Worm (Caenorhabditis elegans) whole organism, early embryonic: ENCODE measurements around the gene Y42H9AR.4.
A peak's percentile ranks its signal among the peaks of the same experiment; 100 is the strongest.

Experiments
- B0310.2 ChIP-seq: sonication (generic microtip); optimal IDR thresholded peaks from 2 replicates; lab custom pipeline; 2016; ENCODE audit warnings: mild to moderate bottlenecking, missing genetic modification characterization, missing compliant biosample characterization
- F13C5.2 ChIP-seq: sonication (generic microtip); optimal IDR thresholded peaks from 2 replicates; lab custom pipeline; 2017; ENCODE audit warnings: mild to moderate bottlenecking, missing genetic modification characterization, inconsistent platforms, missing compliant biosample characterization
- aly-1 ChIP-seq: sonication (generic microtip); optimal IDR thresholded peaks from 2 replicates; lab custom pipeline; 2016; ENCODE audit warnings: missing genetic modification characterization, missing compliant biosample characterization
- ama-1 ChIP-seq: fragments of 150-350 bp; optimal IDR thresholded peaks from 2 replicates; lab custom pipeline; 2014
- ceh-13 ChIP-seq: fragments of 200-800 bp; sonication (Bioruptor generic); optimal IDR thresholded peaks from 2 replicates; lab custom pipeline; 2018; ENCODE audit warnings: mild to moderate bottlenecking, missing genetic modification characterization, missing compliant biosample characterization
- ceh-36 ChIP-seq: sonication (generic microtip); optimal IDR thresholded peaks from 2 replicates; lab custom pipeline; 2016; ENCODE audit warnings: missing genetic modification characterization, inconsistent platforms, missing compliant biosample characterization
- ets-7 ChIP-seq: sonication (generic microtip); optimal IDR thresholded peaks from 2 replicates; lab custom pipeline; 2016; ENCODE audit warnings: missing genotype, missing genetic modification characterization, missing compliant biosample characterization
- flt-1 ChIP-seq: fragments of 200-800 bp; sonication (Bioruptor generic); IDR thresholded peaks from 2 replicates; pipeline ENCODE4 v1.3.6; 2022; ENCODE audit warnings: missing genetic modification characterization, missing compliant biosample characterization
- hmbx-1 ChIP-seq: sonication (generic microtip); optimal IDR thresholded peaks from 2 replicates; lab custom pipeline; 2016; ENCODE audit warnings: mild to moderate bottlenecking, missing genetic modification characterization, missing compliant biosample characterization
- hmg-4 ChIP-seq: fragments of 200-800 bp; sonication (Bioruptor generic); optimal IDR thresholded peaks from 2 replicates; lab custom pipeline; 2018; ENCODE audit warnings: mild to moderate bottlenecking, missing genetic modification characterization, missing compliant biosample characterization
- hnd-1 ChIP-seq: sonication (generic microtip); optimal IDR thresholded peaks from 2 replicates; lab custom pipeline; 2016; ENCODE audit warnings: missing genetic modification characterization, missing compliant biosample characterization
- pes-1 ChIP-seq: fragments of 200-800 bp; sonication (Bioruptor generic); IDR thresholded peaks from 2 replicates; pipeline ENCODE4 v1.3.6; 2022; ENCODE audit warnings: missing genetic modification reagents, missing genetic modification characterization, missing compliant biosample characterization
- scrt-1 ChIP-seq: fragments of 200-800 bp; sonication (Bioruptor generic); IDR thresholded peaks from 2 replicates; pipeline ENCODE4 v1.3.6; 2022; ENCODE audit warnings: missing genetic modification characterization, missing compliant biosample characterization
- sea-1 ChIP-seq: fragments of 200-800 bp; sonication (Bioruptor generic); conservative IDR thresholded peaks from 2 replicates; pipeline ENCODE4 v1.3.6; 2022; ENCODE audit warnings: missing genetic modification characterization, missing compliant biosample characterization
- tbx-11 ChIP-seq: fragments of 200-800 bp; sonication (Bioruptor generic); IDR thresholded peaks from 2 replicates; pipeline ENCODE4 v1.3.6; 2022; ENCODE audit warnings: missing genetic modification characterization, missing compliant biosample characterization
- tbx-37 ChIP-seq: fragments of 200-800 bp; sonication (Bioruptor generic); conservative IDR thresholded peaks from 2 replicates; pipeline ENCODE4 v1.3.6; 2022; ENCODE audit warnings: missing genetic modification reagents, missing genetic modification characterization, missing compliant biosample characterization
- tra-4 ChIP-seq: sonication (generic microtip); optimal IDR thresholded peaks from 2 replicates; lab custom pipeline; 2017; ENCODE audit warnings: missing genetic modification characterization, missing compliant biosample characterization

Gene Y42H9AR.4

ce11 chrIV:8096375-8096774, 15.6 kb downstream of the Y42H9AR.4 start:
- TF ChIP-seq pes-1 (no peak), ceh-13 (no peak), sea-1 (GFP tag; lab: Robert Waterston, UW) (no peak)

DNA sequence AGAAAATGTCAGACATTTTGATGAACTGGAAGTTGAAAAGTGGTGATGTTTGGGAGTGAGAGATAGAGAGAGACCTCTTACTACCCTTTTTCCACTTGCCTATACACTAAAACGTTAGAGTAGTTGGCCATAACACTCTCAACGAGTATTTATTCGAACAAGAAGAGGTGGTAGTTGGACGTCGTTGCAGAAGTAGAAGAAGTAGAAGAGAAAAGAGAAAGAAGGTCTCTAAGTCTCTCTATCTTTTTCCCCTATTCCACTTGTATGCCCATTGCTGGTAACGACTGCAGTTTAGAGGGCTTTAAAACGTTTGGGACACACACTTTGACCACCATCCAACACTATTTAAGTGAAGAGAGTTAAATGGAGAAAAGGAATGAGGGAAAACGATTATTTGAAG, 20.5 kb downstream of the Y42H9AR.4 start:
- TF ChIP-seq tbx-11 (GFP tag; lab: Robert Waterston, UW) (no peak), sea-1 (GFP tag; lab: Robert Waterston, UW) (no peak), tbx-37 (GFP tag; lab: Robert Waterston, UW) (no peak), hnd-1 (no peak), F13C5.2 (tag; lab: Kevin White, UChicago) (no peak)

ce11 chrIV:8086552-8086951, 25.5 kb downstream of the Y42H9AR.4 start, which contains the start of gene nsy-7:
Gene nsy-7, minus strand, starts transcription at chrIV:8086652.
- TF ChIP-seq flt-1 (no peak), tbx-11 (GFP tag; lab: Robert Waterston, UW) (no peak), F13C5.2 (tag; lab: Kevin White, UChicago) (no peak), hnd-1 (no peak), pes-1 (no peak), tra-4 (no peak), ceh-13 (no peak), sea-1 (GFP tag; lab: Robert Waterston, UW) (no peak), ama-1 (lab: Kevin White, UChicago) (no peak), scrt-1 (GFP tag; lab: Robert Waterston, UW) (no peak), hmbx-1 (tag; lab: Kevin White, UChicago) (no peak), aly-1 (no peak), hmg-4 (GFP tag; lab: Kevin White, UChicago) (no peak)

DNA sequence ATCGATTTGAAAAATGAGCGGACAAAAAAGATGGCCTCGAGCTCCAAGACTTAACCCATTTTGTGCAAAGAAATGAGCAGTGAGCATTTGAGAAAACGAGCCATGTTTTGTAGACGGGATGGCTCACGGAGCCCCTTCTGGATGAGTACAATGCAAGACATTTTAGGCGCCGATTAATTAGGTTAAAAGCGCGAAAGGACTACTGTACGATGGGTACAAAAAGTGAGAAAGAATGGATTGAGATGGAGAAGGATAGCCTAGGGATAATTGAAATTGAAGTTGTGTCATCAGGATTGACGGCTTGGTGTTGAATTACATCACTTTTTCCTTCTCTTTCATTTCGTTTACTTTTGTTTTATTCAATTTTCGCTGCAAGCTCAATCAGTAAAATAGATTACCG, 31.2 kb downstream of the Y42H9AR.4 start:
- TF ChIP-seq tbx-37 (GFP tag; lab: Robert Waterston, UW) (no peak), ets-7 (tag; lab: Kevin White, UChicago) (no peak), ama-1 (lab: Kevin White, UChicago) (no peak), tbx-11 (GFP tag; lab: Robert Waterston, UW) (no peak), B0310.2 (tag; lab: Kevin White, UChicago) (no peak), tra-4 (no peak), ceh-13 (no peak), hnd-1 (no peak), sea-1 (GFP tag; lab: Robert Waterston, UW) (no peak)

DNA sequence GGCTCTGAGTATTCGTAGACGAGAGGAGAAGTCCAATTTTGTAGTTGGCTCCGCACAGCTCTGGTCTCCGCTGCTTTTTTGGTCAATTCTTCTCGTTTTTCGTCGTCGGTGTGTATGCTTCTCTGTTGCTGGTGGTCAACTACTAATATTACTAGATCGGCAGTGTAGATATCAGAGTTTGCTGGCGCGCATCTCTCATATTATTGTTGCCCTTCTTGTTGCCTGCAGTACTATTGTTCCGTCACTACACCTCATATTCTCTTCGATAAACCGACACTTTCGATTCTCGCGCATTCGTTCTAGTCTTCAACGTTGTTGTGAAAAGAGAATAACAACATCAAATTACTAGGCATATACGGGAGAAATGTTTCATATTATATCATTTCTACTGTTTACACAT, 31.9 kb downstream of the Y42H9AR.4 start:
- TF ChIP-seq ceh-36 (tag; lab: Kevin White, UChicago) = no peak
- TF ChIP-seq ama-1 (lab: Kevin White, UChicago) = no peak
- no peak for TF ChIP-seq ceh-13
- no peak for TF ChIP-seq tra-4
- TF ChIP-seq pes-1 = no peak
- no peak for TF ChIP-seq sea-1 (GFP tag; lab: Robert Waterston, UW)
- no peak for TF ChIP-seq hnd-1
- TF ChIP-seq scrt-1 (GFP tag; lab: Robert Waterston, UW) = no peak

- TF ChIP-seq sea-1 (GFP tag; lab: Robert Waterston, UW) = no peak
- TF ChIP-seq pes-1 = no peak
- TF ChIP-seq scrt-1 (GFP tag; lab: Robert Waterston, UW) = no peak
- TF ChIP-seq tbx-11 (GFP tag; lab: Robert Waterston, UW) = no peak
- TF ChIP-seq F13C5.2 (tag; lab: Kevin White, UChicago) = no peak
- no peak for TF ChIP-seq ceh-36 (tag; lab: Kevin White, UChicago)
- no peak for TF ChIP-seq ama-1 (lab: Kevin White, UChicago)
- no peak for TF ChIP-seq hmbx-1 (tag; lab: Kevin White, UChicago)
- TF ChIP-seq B0310.2 (tag; lab: Kevin White, UChicago) = no peak
- no peak for TF ChIP-seq hnd-1
- TF ChIP-seq aly-1 = no peak
- TF ChIP-seq tbx-37 (GFP tag; lab: Robert Waterston, UW) = no peak
These were observed 35.5 kb downstream of the Y42H9AR.4 start for ce11 chrIV:8076511-8076910.

- TF ChIP-seq hmbx-1 (tag; lab: Kevin White, UChicago) = no peak
- TF ChIP-seq tbx-11 (GFP tag; lab: Robert Waterston, UW) = no peak
- TF ChIP-seq ama-1 (lab: Kevin White, UChicago) = no peak
- no peak for TF ChIP-seq tra-4
- no peak for TF ChIP-seq tbx-37 (GFP tag; lab: Robert Waterston, UW)
- no peak for TF ChIP-seq ceh-13
- TF ChIP-seq ets-7 (tag; lab: Kevin White, UChicago) = no peak
- no peak for TF ChIP-seq F13C5.2 (tag; lab: Kevin White, UChicago)
- no peak for TF ChIP-seq pes-1
- no peak for TF ChIP-seq scrt-1 (GFP tag; lab: Robert Waterston, UW)
- no peak for TF ChIP-seq flt-1
- no peak for TF ChIP-seq B0310.2 (tag; lab: Kevin White, UChicago)
- TF ChIP-seq sea-1 (GFP tag; lab: Robert Waterston, UW) = no peak
- TF ChIP-seq ceh-36 (tag; lab: Kevin White, UChicago) = no peak
- TF ChIP-seq hnd-1 = no peak
- no peak for TF ChIP-seq hmg-4 (GFP tag; lab: Kevin White, UChicago)
- no peak for TF ChIP-seq aly-1
These were observed 36.5 kb downstream of the Y42H9AR.4 start for ce11 chrIV:8075516-8075915.

DNA sequence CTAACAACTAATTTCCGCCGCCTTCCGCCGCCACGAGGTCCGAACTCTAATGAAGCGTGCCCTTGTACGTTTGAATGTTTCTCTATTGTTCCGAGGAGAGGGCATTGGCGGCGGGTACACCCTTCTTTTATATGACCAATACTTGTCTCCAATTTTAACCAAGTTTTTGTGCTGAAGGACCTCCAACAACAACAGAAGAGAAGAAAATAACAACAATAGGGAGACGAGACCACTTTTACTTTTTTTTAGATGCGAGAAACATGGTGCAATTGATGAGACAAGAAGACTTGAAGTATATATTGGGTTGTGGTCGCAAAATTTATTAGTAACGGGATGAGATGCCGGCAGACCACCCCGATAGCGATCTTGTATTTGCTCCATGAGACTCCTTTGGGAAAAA, 41.1 kb downstream of the Y42H9AR.4 start:
- TF ChIP-seq tbx-37 (GFP tag; lab: Robert Waterston, UW) (no peak), ama-1 (lab: Kevin White, UChicago) (no peak), tra-4 (no peak), F13C5.2 (tag; lab: Kevin White, UChicago) (no peak), hmg-4 (GFP tag; lab: Kevin White, UChicago) (no peak)

DNA sequence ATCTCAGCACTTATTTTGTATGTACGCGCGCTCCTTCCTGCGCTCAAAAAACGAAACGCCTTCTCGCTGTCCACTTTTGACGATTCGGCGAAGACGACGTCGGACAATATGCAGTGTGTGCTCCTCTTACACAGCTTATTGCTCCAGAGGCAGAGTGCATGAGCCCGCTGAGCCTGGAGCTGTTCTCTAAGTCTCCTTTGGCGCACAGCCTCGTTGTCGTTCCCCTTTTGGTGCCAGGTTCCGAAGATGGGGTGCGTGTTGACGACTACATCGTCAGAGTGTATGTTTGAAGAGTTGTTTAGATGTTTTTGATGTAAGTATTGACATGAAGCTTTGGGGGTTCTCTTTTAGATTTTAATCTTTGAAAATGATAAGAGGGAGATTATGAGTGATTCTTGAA, 41.7 kb downstream of the Y42H9AR.4 start:
- TF ChIP-seq F13C5.2 (tag; lab: Kevin White, UChicago) (no peak), flt-1 (0 out of 2 replicates have a peak, but pooled peaks have one; percentile 16)
